Worm (Caenorhabditis elegans): Measurements from ENCODE around the gene catp-5.

- TF ChIP-seq dve-1 (tag; optimal IDR thresholded peaks at IDR 0.05; ENCODE audit: insufficient read depth), result no peak
- TF ChIP-seq dpl-1 (GFP tag; optimal IDR thresholded peaks at IDR 0.05), result no peak
- TF ChIP-seq Y48G9A.11 (GFP tag; IDR thresholded peaks at IDR 0.05), result no peak
- TF ChIP-seq unc-130 (GFP tag; optimal IDR thresholded peaks at IDR 0.05), result no peak
- no peak for TF ChIP-seq lin-13 (GFP tag; optimal IDR thresholded peaks at IDR 0.05)
- no peak for TF ChIP-seq dmd-6 (GFP tag; IDR thresholded peaks at IDR 0.05)
- no peak for TF ChIP-seq lin-15B (tag; optimal IDR thresholded peaks at IDR 0.05)
- no peak for TF ChIP-seq skn-1 (tag; optimal IDR thresholded peaks at IDR 0.05)
Measured at ce11 chrX:8083330-8083729, 15.3 kb downstream of the catp-5 start.

Measured in whole organism, L4 larva.